Fruit fly (Drosophila melanogaster) whole organism, embryonic: Measurements from ENCODE around the gene Tbcd.

Experiments
- Bgb ChIP-seq: fragments of 200-800 bp; sonication (Bioruptor generic); IDR thresholded peaks from 2 replicates; pipeline ENCODE4 v1.3.6; 2022; ENCODE audit warnings: missing biosample characterization, missing genetic modification characterization; ENCODE audit not compliant: partially characterized antibody
- C15 ChIP-seq: fragments of 200-800 bp; sonication (Bioruptor generic); IDR thresholded peaks from 3 replicates; pipeline ENCODE4 v1.3.6; 2022; ENCODE audit warnings: missing biosample characterization, missing genetic modification characterization
- CG10267 ChIP-seq: fragments of 200-800 bp; sonication (Bioruptor generic); optimal IDR thresholded peaks from 2 replicates; lab custom pipeline; 2018; ENCODE audit warnings: missing biosample characterization, mild to moderate bottlenecking, missing genetic modification characterization, moderate library complexity
- CG12219 ChIP-seq: fragments of 200-800 bp; sonication (Bioruptor generic); optimal IDR thresholded peaks from 3 replicates; lab custom pipeline; 2018; ENCODE audit warnings: missing biosample characterization, mild to moderate bottlenecking, missing genetic modification characterization
- CG12299 ChIP-seq: fragments of 200-800 bp; sonication (Bioruptor generic); optimal IDR thresholded peaks from 2 replicates; lab custom pipeline; 2018; ENCODE audit warnings: missing biosample characterization, mild to moderate bottlenecking, missing genetic modification characterization
- CG1233 ChIP-seq: fragments of 200-800 bp; sonication (Bioruptor generic); optimal IDR thresholded peaks from 4 replicates; lab custom pipeline; 2018; ENCODE audit warnings: missing biosample characterization, mild to moderate bottlenecking, missing genetic modification characterization
- CG13287 ChIP-seq: fragments of 200-800 bp; sonication (Bioruptor generic); IDR thresholded peaks from 2 replicates; pipeline ENCODE4 v1.3.6; 2022; ENCODE audit warnings: missing biosample characterization, missing genetic modification characterization; ENCODE audit not compliant: partially characterized antibody
- CG14710 ChIP-seq: fragments of 200-800 bp; sonication (Bioruptor generic); optimal IDR thresholded peaks from 3 replicates; lab custom pipeline; 2019; ENCODE audit warnings: missing biosample characterization, mild to moderate bottlenecking, missing genetic modification characterization, moderate library complexity
- CG15479 ChIP-seq: fragments of 200-800 bp; sonication (Bioruptor generic); optimal IDR thresholded peaks from 3 replicates; lab custom pipeline; 2019; ENCODE audit warnings: missing biosample characterization, mild to moderate bottlenecking, missing genetic modification characterization, moderate library complexity
- CG16863 ChIP-seq: fragments of 200-800 bp; sonication (Bioruptor generic); optimal IDR thresholded peaks from 3 replicates; lab custom pipeline; 2016; ENCODE audit warnings: missing biosample characterization, missing genetic modification characterization
- CG17186 ChIP-seq: fragments of 200-800 bp; sonication (Bioruptor generic); optimal IDR thresholded peaks from 3 replicates; lab custom pipeline; 2017; ENCODE audit warnings: missing biosample characterization, missing genetic modification reagents, missing genetic modification characterization
- CG18764 ChIP-seq: fragments of 200-800 bp; sonication (Bioruptor generic); optimal IDR thresholded peaks from 3 replicates; lab custom pipeline; 2016; ENCODE audit warnings: missing biosample characterization, missing genetic modification characterization
- CG2116 ChIP-seq: fragments of 200-800 bp; sonication (Bioruptor generic); optimal IDR thresholded peaks from 3 replicates; lab custom pipeline; 2018; ENCODE audit warnings: missing biosample characterization, mild to moderate bottlenecking, missing genetic modification characterization
- CG3281 ChIP-seq: fragments of 200-800 bp; sonication (Bioruptor generic); optimal IDR thresholded peaks from 3 replicates; lab custom pipeline; 2017; ENCODE audit warnings: missing biosample characterization, mild to moderate bottlenecking, missing genetic modification characterization
- CG34376 ChIP-seq: fragments of 200-800 bp; sonication (Bioruptor generic); optimal IDR thresholded peaks from 2 replicates; lab custom pipeline; 2018; ENCODE audit warnings: missing biosample characterization, mild to moderate bottlenecking, missing genetic modification characterization
- CG4360 ChIP-seq: fragments of 200-800 bp; sonication (Bioruptor generic); IDR thresholded peaks from 2 replicates; pipeline ENCODE4 v1.3.6; 2022; ENCODE audit warnings: missing biosample characterization, missing genetic modification characterization
- CG7556 ChIP-seq: fragments of 200-800 bp; sonication (Bioruptor generic); optimal IDR thresholded peaks from 2 replicates; lab custom pipeline; 2017; ENCODE audit warnings: missing biosample characterization, mild to moderate bottlenecking, missing genetic modification characterization
- CG7987 ChIP-seq: fragments of 200-800 bp; sonication (Bioruptor generic); optimal IDR thresholded peaks from 2 replicates; lab custom pipeline; 2018; ENCODE audit warnings: missing biosample characterization, mild to moderate bottlenecking, missing genetic modification characterization, moderate library complexity
- CG8290 ChIP-seq, 3 experiments: fragments of 200-800 bp; sonication (Bioruptor generic); optimal IDR thresholded peaks; 2 replicates each; lab custom pipeline; 2016 to 2019; ENCODE audit warnings: missing biosample characterization in 3 of 3, missing genetic modification characterization in 3 of 3, mild to moderate bottlenecking in 2 of 3, moderate library complexity in 1 of 3
- Deaf1 ChIP-seq: fragments of 200-800 bp; optimal IDR thresholded peaks from 3 replicates; lab custom pipeline; 2019; ENCODE audit warnings: missing biosample characterization, mild to moderate bottlenecking, missing genetic modification characterization, moderate library complexity
- Drgx ChIP-seq: fragments of 200-800 bp; sonication (Bioruptor generic); IDR thresholded peaks from 2 replicates; pipeline ENCODE4 v1.3.6; 2022; ENCODE audit warnings: missing biosample characterization, missing genetic modification characterization
- Elba2 ChIP-seq: fragments of 200-800 bp; sonication (Bioruptor generic); optimal IDR thresholded peaks from 3 replicates; lab custom pipeline; 2016; ENCODE audit warnings: missing biosample characterization, missing genetic modification characterization
- Myb ChIP-seq: fragments of 200-800 bp; sonication (Bioruptor generic); optimal IDR thresholded peaks from 2 replicates; lab custom pipeline; 2016; ENCODE audit warnings: missing biosample characterization, missing genetic modification characterization
- Nf-YB ChIP-seq: fragments of 200-800 bp; sonication (Bioruptor generic); optimal IDR thresholded peaks from 3 replicates; lab custom pipeline; 2019; ENCODE audit warnings: missing biosample characterization, mild to moderate bottlenecking, missing genetic modification characterization, moderate library complexity
- Opbp ChIP-seq: fragments of 200-800 bp; sonication (Bioruptor generic); IDR thresholded peaks from 3 replicates; pipeline ENCODE4 v1.3.6; 2022; ENCODE audit warnings: missing biosample characterization, missing genetic modification characterization; ENCODE audit not compliant: partially characterized antibody
- Rfx ChIP-seq: fragments of 200-800 bp; sonication (Bioruptor generic); IDR thresholded peaks from 2 replicates; pipeline ENCODE4 v1.3.6; 2022; ENCODE audit warnings: missing biosample characterization, missing genetic modification characterization
- aop ChIP-seq: fragments of 200-800 bp; sonication (Bioruptor generic); IDR thresholded peaks from 2 replicates; pipeline ENCODE4 v1.3.6; 2022; ENCODE audit warnings: missing biosample characterization, missing genetic modification characterization
- ara ChIP-seq: fragments of 200-800 bp; sonication (Bioruptor generic); IDR thresholded peaks from 2 replicates; pipeline ENCODE4 v1.3.6; 2022; ENCODE audit warnings: missing biosample characterization, missing genetic modification characterization
- ash1 ChIP-seq: fragments of 200-800 bp; sonication (Bioruptor generic); optimal IDR thresholded peaks from 2 replicates; lab custom pipeline; 2018; ENCODE audit warnings: missing biosample characterization, mild to moderate bottlenecking, missing genetic modification characterization
- caup ChIP-seq: fragments of 200-800 bp; sonication (Bioruptor generic); optimal IDR thresholded peaks from 3 replicates; lab custom pipeline; 2017; ENCODE audit warnings: missing biosample characterization, mild to moderate bottlenecking, missing genetic modification characterization, moderate library complexity; ENCODE audit not compliant: severe bottlenecking
- ci ChIP-seq: fragments of 200-800 bp; sonication (Bioruptor generic); IDR thresholded peaks from 3 replicates; pipeline ENCODE4 v1.3.6; 2022; ENCODE audit warnings: missing biosample characterization, missing genetic modification characterization
- croc ChIP-seq: fragments of 200-800 bp; sonication (Bioruptor generic); conservative IDR thresholded peaks from 3 replicates; pipeline ENCODE4 v1.3.6; 2022; ENCODE audit warnings: missing biosample characterization, missing genetic modification characterization
- crol ChIP-seq: fragments of 200-800 bp; sonication (Bioruptor generic); IDR thresholded peaks from 2 replicates; pipeline ENCODE4 v1.3.6; 2022; ENCODE audit warnings: missing biosample characterization, missing genetic modification characterization
- dmrt11E ChIP-seq: fragments of 200-800 bp; sonication (Bioruptor generic); optimal IDR thresholded peaks from 3 replicates; lab custom pipeline; 2018; ENCODE audit warnings: missing biosample characterization, mild to moderate bottlenecking, missing genetic modification characterization, moderate library complexity
- dmrt99B ChIP-seq: fragments of 200-800 bp; sonication (Bioruptor generic); optimal IDR thresholded peaks from 2 replicates; lab custom pipeline; 2018; ENCODE audit warnings: missing biosample characterization, mild to moderate bottlenecking, missing genetic modification characterization, moderate library complexity
- ems ChIP-seq: fragments of 200-800 bp; sonication (Bioruptor generic); optimal IDR thresholded peaks from 3 replicates; lab custom pipeline; 2016; ENCODE audit warnings: missing biosample characterization, missing genetic modification characterization
- ewg ChIP-seq: fragments of 200-800 bp; sonication (Bioruptor generic); optimal IDR thresholded peaks from 3 replicates; lab custom pipeline; 2017; ENCODE audit warnings: mild to moderate bottlenecking, missing biosample characterization, missing genetic modification reagents, missing genetic modification characterization
- gem ChIP-seq: fragments of 200-800 bp; sonication (Bioruptor generic); optimal IDR thresholded peaks from 2 replicates; lab custom pipeline; 2019; ENCODE audit warnings: missing biosample characterization, mild to moderate bottlenecking, missing genetic modification characterization, moderate library complexity
- kni ChIP-seq: fragments of 200-800 bp; sonication (Bioruptor generic); optimal IDR thresholded peaks from 3 replicates; lab custom pipeline; 2017; ENCODE audit warnings: mild to moderate bottlenecking, missing biosample characterization, missing genetic modification reagents, missing genetic modification characterization
- knrl ChIP-seq: fragments of 200-800 bp; sonication (Bioruptor generic); IDR thresholded peaks from 3 replicates; pipeline ENCODE4 v1.3.6; 2022; ENCODE audit warnings: missing biosample characterization, missing genetic modification characterization; ENCODE audit not compliant: partially characterized antibody
- onecut ChIP-seq: fragments of 200-800 bp; sonication (Bioruptor generic); IDR thresholded peaks from 2 replicates; pipeline ENCODE4 v1.3.6; 2022; ENCODE audit warnings: missing biosample characterization, missing genetic modification characterization
- otp ChIP-seq: fragments of 200-800 bp; sonication (Bioruptor generic); IDR thresholded peaks from 3 replicates; pipeline ENCODE4, ENCODE4 v1.3.6; 2022; ENCODE audit warnings: missing biosample characterization, missing genetic modification characterization
- pb ChIP-seq: fragments of 200-800 bp; sonication (Bioruptor generic); optimal IDR thresholded peaks from 3 replicates; lab custom pipeline; 2016; ENCODE audit warnings: missing biosample characterization, missing genetic modification characterization
- tll ChIP-seq, 2 experiments: fragments of 200-800 bp in 1 of 2; fragments of >200 bp in 1 of 2; sonication (Bioruptor generic) in 1 of 2; optimal IDR thresholded peaks; 2 replicates each; lab custom pipeline; 2017 to 2019; ENCODE audit warnings: missing biosample characterization in 2 of 2, missing genetic modification characterization in 2 of 2, mild to moderate bottlenecking in 1 of 2, moderate library complexity in 1 of 2
- zen ChIP-seq: fragments of 200-800 bp; sonication (Bioruptor generic); optimal IDR thresholded peaks from 3 replicates; lab custom pipeline; 2018; ENCODE audit warnings: missing biosample characterization, mild to moderate bottlenecking, missing genetic modification characterization, moderate library complexity
- zfh1 ChIP-seq: fragments of 200-800 bp; sonication (Bioruptor generic); IDR thresholded peaks from 3 replicates; pipeline ENCODE4 v1.3.6; 2022; ENCODE audit warnings: missing biosample characterization, missing genetic modification characterization

Gene Tbcd

DNA sequence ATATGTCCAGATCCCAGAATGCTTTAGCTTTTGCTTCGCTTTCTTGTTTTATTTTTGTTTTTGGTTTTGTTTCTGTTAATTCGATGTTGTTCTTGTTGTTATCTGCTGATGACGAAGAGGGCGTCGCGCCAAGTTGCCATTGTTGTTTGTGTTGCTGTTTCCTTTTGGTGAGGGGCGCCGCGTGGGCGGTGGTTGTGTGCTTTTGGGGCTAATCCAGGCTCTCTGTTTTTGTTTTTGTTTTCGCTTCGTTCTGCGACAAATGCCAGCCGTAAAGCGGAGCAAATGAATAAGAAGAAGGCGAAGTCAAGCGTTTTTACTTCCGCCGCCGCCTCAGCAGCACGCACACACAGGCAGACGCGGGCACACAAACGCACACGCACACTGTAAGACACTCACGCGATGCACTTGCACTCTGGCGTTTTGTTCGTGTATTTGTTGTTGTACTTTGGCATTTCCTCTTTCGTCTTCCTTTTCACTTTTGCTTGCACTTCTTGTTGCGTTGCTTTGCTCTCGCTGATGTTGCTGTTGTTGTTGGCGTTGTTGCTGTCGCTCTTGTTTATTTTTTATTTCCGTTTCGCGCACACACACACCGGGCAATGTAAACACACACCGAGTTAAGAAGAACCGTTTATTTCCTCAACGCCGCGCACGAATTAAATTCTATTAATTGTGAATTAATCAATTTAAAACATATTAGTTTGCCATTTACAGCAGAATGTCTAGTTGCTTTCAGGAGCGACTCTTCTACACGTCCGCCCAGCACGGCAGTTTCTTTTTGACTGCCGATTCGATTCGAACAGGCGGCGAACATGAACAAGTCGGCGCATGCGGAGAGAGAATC is 30.9 kb downstream of the Tbcd start, which contains the start of gene aop (continued):
- peak; percentile 88 for TF ChIP-seq Deaf1 (tag; lab: Kevin White, UChicago)
- TF ChIP-seq kni (GFP tag; lab: Kevin White, UChicago): peak; percentile 72
- TF ChIP-seq CG16863 (GFP tag; lab: Kevin White, UChicago): peak; percentile 16
- no peak for TF ChIP-seq CG8290 (GFP tag; optimal IDR thresholded peaks at IDR 0.05; lab: Kevin White, UChicago)
- peak in 1 of 2 experiments; percentile 72 for TF ChIP-seq CG8290 (tag; optimal IDR thresholded peaks at IDR 0.05; lab: Kevin White, UChicago)
- no peak for TF ChIP-seq CG12219 (GFP tag; lab: Kevin White, UChicago)
- TF ChIP-seq knrl (GFP tag; lab: Robert Waterston, UW): 0 out of 3 replicates have a peak, but pooled peaks have one; percentile 16
- TF ChIP-seq CG7987 (GFP tag; lab: Kevin White, UChicago): peak; percentile 34
- TF ChIP-seq CG3281 (GFP tag; lab: Kevin White, UChicago): peak; percentile 11
- peak; percentile 47; the same call in 1 of the 3 replicates for TF ChIP-seq Opbp (GFP tag; lab: Robert Waterston, UW)
- TF ChIP-seq CG18764 (GFP tag; lab: Kevin White, UChicago): peak; percentile 24
- TF ChIP-seq CG13287 (GFP tag; lab: Robert Waterston, UW): peak; percentile 48
- TF ChIP-seq CG12299 (tag; lab: Kevin White, UChicago): peak; percentile 16
- TF ChIP-seq CG34376 (GFP tag; lab: Kevin White, UChicago): peak; percentile 32
- TF ChIP-seq onecut (GFP tag; lab: Robert Waterston, UW): peak; percentile 35; the same call in 1 of the 2 replicates
- TF ChIP-seq pb (GFP tag; lab: Kevin White, UChicago): peak; percentile 16
- TF ChIP-seq dmrt99B: peak; percentile 7
- TF ChIP-seq dmrt11E: peak; percentile 8
- TF ChIP-seq CG2116: peak; percentile 13
- TF ChIP-seq croc (GFP tag; lab: Robert Waterston, UW): no peak
- TF ChIP-seq crol: 0 out of 2 replicates have a peak, but pooled peaks have one; percentile 23
- TF ChIP-seq Drgx (GFP tag; lab: Robert Waterston, UW): no peak; the same call in 1 of the 2 replicates
- TF ChIP-seq zfh1 (GFP tag; lab: Robert Waterston, UW): 0 out of 3 replicates have a peak, but pooled peaks have one; percentile 48
- peak; percentile 91 for TF ChIP-seq aop
- peak; percentile 75; the same call in 2 of the 3 replicates for TF ChIP-seq ci
- TF ChIP-seq ewg: peak; percentile 93
- TF ChIP-seq CG17186: peak; percentile 8
- TF ChIP-seq C15 (GFP tag; lab: Robert Waterston, UW): no peak
- TF ChIP-seq CG14710 (tag; lab: Kevin White, UChicago): peak; percentile 15
- TF ChIP-seq gem (tag; lab: Kevin White, UChicago): no peak
- peak; percentile 7; the same call in 1 of the 2 replicates for TF ChIP-seq Bgb (GFP tag; lab: Robert Waterston, UW)
- TF ChIP-seq caup (GFP tag; lab: Kevin White, UChicago): peak; percentile 18
- TF ChIP-seq otp: peak; percentile 33; the same call in 1 of the 3 replicates
- peak; percentile 71 for TF ChIP-seq ash1
- TF ChIP-seq Rfx (GFP tag; lab: Robert Waterston, UW): peak; percentile 38; the same call in 1 of the 2 replicates
- peak; percentile 89 for TF ChIP-seq CG4360 (GFP tag; lab: Robert Waterston, UW)
- TF ChIP-seq CG1233 (GFP tag; lab: Kevin White, UChicago): no peak
- TF ChIP-seq CG7556 (GFP tag; lab: Kevin White, UChicago): peak; percentile 13
- TF ChIP-seq Elba2 (GFP tag; lab: Kevin White, UChicago): peak; percentile 30
- peak; percentile 37 for TF ChIP-seq Nf-YB
- peak; percentile 7 for TF ChIP-seq ems (GFP tag; lab: Kevin White, UChicago)
- peak; percentile 16; the same call in 1 of the 2 replicates for TF ChIP-seq ara (GFP tag; lab: Robert Waterston, UW)
- peak in 1 of 2 experiments; percentile 77 for TF ChIP-seq tll (GFP tag; optimal IDR thresholded peaks at IDR 0.05; lab: Kevin White, UChicago)
- peak; percentile 97 for TF ChIP-seq CG15479 (GFP tag; lab: Kevin White, UChicago)
- peak; percentile 18 for TF ChIP-seq CG10267 (tag; lab: Kevin White, UChicago)
- peak; percentile 68 for TF ChIP-seq zen
- no peak for TF ChIP-seq Myb
